Fruit fly (Drosophila melanogaster) whole organism, embryonic: Measurements from ENCODE around the gene Nsf2.
A peak's percentile ranks its signal among the peaks of the same experiment; 100 is the strongest.

Experiments used
- Awh ChIP-seq: fragments of 200-800 bp; sonication (Bioruptor generic); IDR thresholded peaks from 2 replicates; pipeline ENCODE4, ENCODE4 v1.3.6; 2022; ENCODE audit warnings: missing biosample characterization, missing genetic modification characterization
- CG10209 ChIP-seq: fragments of 200-800 bp; sonication (Bioruptor generic); optimal IDR thresholded peaks from 3 replicates; lab custom pipeline; 2017; ENCODE audit warnings: missing biosample characterization, mild to moderate bottlenecking, missing genetic modification characterization, missing genetic modification reagents
- CG10366 ChIP-seq: fragments of 200-800 bp; sonication (Bioruptor generic); IDR thresholded peaks from 2 replicates; pipeline ENCODE4 v1.3.6; 2022; ENCODE audit warnings: missing biosample characterization, missing genetic modification characterization
- CG10565 ChIP-seq: fragments of 200-800 bp; sonication (Bioruptor generic); optimal IDR thresholded peaks from 3 replicates; lab custom pipeline; 2016; ENCODE audit warnings: missing biosample characterization, mild to moderate bottlenecking, missing genetic modification characterization
- CG11247 ChIP-seq: fragments of 200-800 bp; sonication (Bioruptor generic); IDR thresholded peaks from 2 replicates; pipeline ENCODE4 v1.3.6; 2022; ENCODE audit warnings: missing biosample characterization, missing genetic modification characterization
- CG11560 ChIP-seq: fragments of 200-800 bp; sonication (Bioruptor generic); IDR thresholded peaks from 3 replicates; pipeline ENCODE4 v1.3.6; 2022; ENCODE audit warnings: missing biosample characterization, missing genetic modification characterization
- CG1603 ChIP-seq: fragments of 200-800 bp; sonication (Bioruptor generic); optimal IDR thresholded peaks from 2 replicates; lab custom pipeline; 2019; ENCODE audit warnings: missing biosample characterization, mild to moderate bottlenecking, missing genetic modification characterization, moderate library complexity
- CG16813 ChIP-seq: fragments of 200-800 bp; sonication (Bioruptor generic); IDR thresholded peaks from 3 replicates; pipeline ENCODE4 v1.3.6; 2022; ENCODE audit warnings: missing biosample characterization, missing genetic modification characterization; ENCODE audit not compliant: partially characterized antibody
- CG17802 ChIP-seq: fragments of 200-800 bp; sonication (Bioruptor generic); optimal IDR thresholded peaks from 2 replicates; lab custom pipeline; 2018; ENCODE audit warnings: missing biosample characterization, mild to moderate bottlenecking, missing genetic modification characterization, moderate library complexity
- CG2199 ChIP-seq: fragments of 200-800 bp; sonication (Bioruptor generic); IDR thresholded peaks from 3 replicates; pipeline ENCODE4 v1.3.6; 2022; ENCODE audit warnings: missing biosample characterization, missing genetic modification characterization
- CG2202 ChIP-seq: fragments of 200-800 bp; sonication (Bioruptor generic); optimal IDR thresholded peaks from 2 replicates; lab custom pipeline; 2018; ENCODE audit warnings: missing biosample characterization, mild to moderate bottlenecking, missing genetic modification characterization
- CG2889 ChIP-seq: fragments of 200-800 bp; sonication (Bioruptor generic); IDR thresholded peaks from 3 replicates; pipeline ENCODE4 v1.3.6; 2022; ENCODE audit warnings: missing biosample characterization, missing genetic modification characterization
- CG30431 ChIP-seq: fragments of 200-800 bp; sonication (Bioruptor generic); optimal IDR thresholded peaks from 2 replicates; lab custom pipeline; 2017; ENCODE audit warnings: missing biosample characterization, missing genetic modification characterization
- CG3065 ChIP-seq: fragments of 200-800 bp; sonication (Bioruptor generic); optimal IDR thresholded peaks from 2 replicates; lab custom pipeline; 2016; ENCODE audit warnings: missing biosample characterization, missing genetic modification characterization
- CG4282 ChIP-seq: fragments of 200-800 bp; sonication (Bioruptor generic); optimal IDR thresholded peaks from 2 replicates; lab custom pipeline; 2016; ENCODE audit warnings: missing biosample characterization, missing genetic modification characterization
- CG4424 ChIP-seq: fragments of 200-800 bp; sonication (Bioruptor generic); optimal IDR thresholded peaks from 3 replicates; lab custom pipeline; 2016; ENCODE audit warnings: missing biosample characterization, missing genetic modification characterization
- CG8281 ChIP-seq: fragments of 200-800 bp; sonication (Bioruptor generic); optimal IDR thresholded peaks from 2 replicates; lab custom pipeline; 2018; ENCODE audit warnings: missing biosample characterization, mild to moderate bottlenecking, missing genetic modification characterization, moderate library complexity
- CG8359 ChIP-seq: fragments of 200-800 bp; sonication (Bioruptor generic); optimal IDR thresholded peaks from 2 replicates; lab custom pipeline; 2017; ENCODE audit warnings: missing biosample characterization, mild to moderate bottlenecking, missing genetic modification characterization, borderline replicate concordance
- CG9609 ChIP-seq: fragments of 200-800 bp; sonication (Bioruptor generic); optimal IDR thresholded peaks from 3 replicates; lab custom pipeline; 2016; ENCODE audit warnings: missing biosample characterization, missing genetic modification characterization
- D19A ChIP-seq: fragments of 200-800 bp; optimal IDR thresholded peaks from 3 replicates; lab custom pipeline; 2019; ENCODE audit warnings: missing biosample characterization, mild to moderate bottlenecking, missing genetic modification characterization, moderate library complexity
- Dp ChIP-seq: fragments of 200-800 bp; sonication (Bioruptor generic); optimal IDR thresholded peaks from 2 replicates; lab custom pipeline; 2018; ENCODE audit warnings: missing biosample characterization, mild to moderate bottlenecking, missing genetic modification characterization, moderate library complexity
- Fer2 ChIP-seq: fragments of 200-800 bp; sonication (Bioruptor generic); optimal IDR thresholded peaks from 2 replicates; lab custom pipeline; 2018; ENCODE audit warnings: missing biosample characterization, mild to moderate bottlenecking, missing genetic modification characterization, moderate library complexity
- Gsc ChIP-seq: fragments of 200-800 bp; sonication (Bioruptor generic); IDR thresholded peaks from 2 replicates; pipeline ENCODE4 v1.3.6; 2022; ENCODE audit warnings: missing biosample characterization, missing genetic modification characterization
- HLH3B ChIP-seq: fragments of 200-800 bp; sonication (Bioruptor generic); IDR thresholded peaks from 2 replicates; pipeline ENCODE4 v1.3.6; 2022; ENCODE audit warnings: missing biosample characterization, missing genetic modification characterization
- HLH54F ChIP-seq: fragments of 200-800 bp; sonication (Bioruptor generic); optimal IDR thresholded peaks from 3 replicates; lab custom pipeline; 2016; ENCODE audit warnings: missing biosample characterization, missing genetic modification characterization
- Hand ChIP-seq: fragments of 200-800 bp; sonication (Bioruptor generic); optimal IDR thresholded peaks from 2 replicates; lab custom pipeline; 2017; ENCODE audit warnings: mild to moderate bottlenecking, missing biosample characterization, missing genetic modification reagents, missing genetic modification characterization
- MBD-R2 ChIP-seq: fragments of 200-800 bp; sonication (Bioruptor generic); IDR thresholded peaks from 2 replicates; pipeline ENCODE4 v1.3.6; 2022; ENCODE audit warnings: missing biosample characterization, missing genetic modification characterization
- Mad ChIP-seq: fragments of 200-800 bp; sonication (Bioruptor generic); optimal IDR thresholded peaks from 2 replicates; lab custom pipeline; 2016; ENCODE audit warnings: missing biosample characterization, missing genetic modification characterization
- NFAT ChIP-seq: fragments of 200-800 bp; sonication (Bioruptor generic); IDR thresholded peaks from 2 replicates; pipeline ENCODE4 v1.3.6; 2022; ENCODE audit warnings: missing biosample characterization, missing genetic modification characterization
- PHDP ChIP-seq: fragments of 200-800 bp; sonication (Bioruptor generic); optimal IDR thresholded peaks from 3 replicates; lab custom pipeline; 2018; ENCODE audit warnings: missing biosample characterization, mild to moderate bottlenecking, missing genetic modification characterization, moderate library complexity
- Sox102F ChIP-seq: fragments of 200-800 bp; sonication (Bioruptor generic); optimal IDR thresholded peaks from 2 replicates; lab custom pipeline; 2018; ENCODE audit warnings: missing biosample characterization, mild to moderate bottlenecking, missing genetic modification characterization, moderate library complexity
- Xrp1 ChIP-seq: fragments of 200-800 bp; sonication (Bioruptor generic); IDR thresholded peaks from 2 replicates; pipeline ENCODE4 v1.3.6; 2022; ENCODE audit warnings: missing biosample characterization, missing genetic modification characterization
- bcd ChIP-seq: fragments of 200-800 bp; sonication (Bioruptor generic); optimal IDR thresholded peaks from 2 replicates; lab custom pipeline; 2017; ENCODE audit warnings: missing biosample characterization, mild to moderate bottlenecking, missing genetic modification characterization
- bigmax ChIP-seq: fragments of 200-800 bp; sonication (Bioruptor generic); optimal IDR thresholded peaks from 2 replicates; lab custom pipeline; 2018; ENCODE audit warnings: missing biosample characterization, mild to moderate bottlenecking, missing genetic modification characterization
- danr ChIP-seq: fragments of 200-800 bp; sonication (Bioruptor generic); IDR thresholded peaks from 2 replicates; pipeline ENCODE4 v1.3.6; 2022; ENCODE audit warnings: missing biosample characterization, missing genetic modification characterization
- ems ChIP-seq: fragments of 200-800 bp; sonication (Bioruptor generic); optimal IDR thresholded peaks from 3 replicates; lab custom pipeline; 2016; ENCODE audit warnings: missing biosample characterization, missing genetic modification characterization
- eve ChIP-seq, 2 experiments: fragments of >200 bp; optimal IDR thresholded peaks; 2 replicates each; lab custom pipeline; 2017; ENCODE audit warnings: missing biosample characterization in 2 of 2, missing genetic modification characterization in 2 of 2
- ham ChIP-seq: fragments of 200-800 bp; sonication (Bioruptor generic); IDR thresholded peaks from 2 replicates; pipeline ENCODE4 v1.3.6; 2022; ENCODE audit warnings: missing biosample characterization, missing genetic modification characterization
- hth ChIP-seq: fragments of >200 bp; optimal IDR thresholded peaks from 2 replicates; lab custom pipeline; 2017; ENCODE audit warnings: inconsistent platforms
- ind ChIP-seq: fragments of 200-800 bp; sonication (Bioruptor generic); optimal IDR thresholded peaks from 3 replicates; lab custom pipeline; 2016; ENCODE audit warnings: missing biosample characterization, missing genetic modification characterization
- jigr1 ChIP-seq: fragments of 200-800 bp; sonication (Bioruptor generic); IDR thresholded peaks from 3 replicates; pipeline ENCODE4 v1.3.6; 2022; ENCODE audit warnings: missing biosample characterization, missing genetic modification characterization
- kah ChIP-seq: fragments of 200-800 bp; sonication (Bioruptor generic); optimal IDR thresholded peaks from 2 replicates; lab custom pipeline; 2018; ENCODE audit warnings: missing biosample characterization, mild to moderate bottlenecking, missing genetic modification characterization
- lilli ChIP-seq: fragments of 200-800 bp; sonication (Bioruptor generic); optimal IDR thresholded peaks from 3 replicates; lab custom pipeline; 2016; ENCODE audit warnings: missing biosample characterization, missing genetic modification characterization
- otp ChIP-seq: fragments of 200-800 bp; sonication (Bioruptor generic); IDR thresholded peaks from 3 replicates; pipeline ENCODE4, ENCODE4 v1.3.6; 2022; ENCODE audit warnings: missing biosample characterization, missing genetic modification characterization
- pb ChIP-seq: fragments of 200-800 bp; sonication (Bioruptor generic); optimal IDR thresholded peaks from 3 replicates; lab custom pipeline; 2016; ENCODE audit warnings: missing biosample characterization, missing genetic modification characterization
- sd ChIP-seq: fragments of 200-800 bp; sonication (Bioruptor generic); optimal IDR thresholded peaks from 3 replicates; lab custom pipeline; 2018; ENCODE audit warnings: missing biosample characterization, mild to moderate bottlenecking, missing genetic modification characterization, moderate library complexity
- slou ChIP-seq: fragments of 200-800 bp; sonication (Bioruptor generic); optimal IDR thresholded peaks from 3 replicates; lab custom pipeline; 2016; ENCODE audit warnings: missing biosample characterization, missing genetic modification characterization
- sna ChIP-seq: fragments of 200-800 bp; sonication (Bioruptor generic); IDR thresholded peaks from 2 replicates; pipeline ENCODE4 v1.3.6; 2022; ENCODE audit warnings: missing biosample characterization, missing genetic modification characterization; ENCODE audit not compliant: partially characterized antibody
- sr ChIP-seq: fragments of 200-800 bp; sonication (Bioruptor generic); IDR thresholded peaks from 3 replicates; pipeline ENCODE4 v1.3.6; 2022; ENCODE audit warnings: missing biosample characterization, missing genetic modification characterization
- tup ChIP-seq: fragments of 200-800 bp; sonication (Bioruptor generic); optimal IDR thresholded peaks from 2 replicates; lab custom pipeline; 2016; ENCODE audit warnings: missing biosample characterization, mild to moderate bottlenecking, missing genetic modification characterization, moderate library complexity
- usp ChIP-seq: fragments of >200 bp; optimal IDR thresholded peaks from 2 replicates; lab custom pipeline; 2017; ENCODE audit warnings: missing biosample characterization, missing genetic modification characterization

Nsf2 gene

DNA sequence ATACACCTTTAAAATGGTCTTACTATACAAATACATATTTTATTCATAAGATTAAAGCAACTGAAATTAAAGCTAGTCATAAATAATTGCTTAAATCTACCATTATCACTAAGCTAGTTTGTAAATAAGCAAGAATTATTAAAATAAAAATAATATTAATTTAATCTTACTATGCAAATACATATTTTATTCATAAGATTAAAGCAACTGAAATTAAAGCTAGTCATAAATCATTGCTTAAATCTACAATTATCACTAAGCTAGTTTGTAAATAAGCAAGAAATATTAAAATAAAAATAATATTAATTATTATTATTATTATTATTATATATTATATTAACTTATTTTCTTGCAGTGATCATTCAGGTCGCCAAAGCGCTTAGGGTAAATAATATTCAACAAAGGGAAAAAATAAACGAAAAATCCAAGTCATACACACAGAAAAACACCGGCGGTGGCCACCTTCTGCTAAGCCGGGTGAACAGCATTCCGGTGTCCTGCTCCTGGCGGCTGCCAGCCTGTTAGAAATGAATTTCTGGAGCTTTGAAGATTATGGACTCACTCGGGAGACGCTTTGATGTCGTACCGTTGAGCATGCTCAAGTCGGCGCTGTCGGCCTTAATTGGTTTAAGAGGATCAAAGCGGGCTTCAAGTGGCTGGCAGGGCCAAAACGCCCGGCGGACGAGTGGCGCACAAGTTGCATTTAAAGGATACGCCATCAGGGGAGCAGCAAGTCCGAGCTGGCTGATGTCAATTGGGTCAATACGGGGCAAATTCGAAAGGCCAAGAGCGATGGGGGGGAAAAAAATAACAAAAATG lies 33.7 kb downstream of the Nsf2 start (continued):
- TF ChIP-seq otp (GFP tag; lab: Robert Waterston, UW) = no peak
- no peak for TF ChIP-seq CG11560 (tag; lab: Robert Waterston, UW)
- no peak for TF ChIP-seq CG11247 (GFP tag; lab: Robert Waterston, UW)
- TF ChIP-seq CG9609 (GFP tag; lab: Kevin White, UChicago) = no peak
- TF ChIP-seq CG2199 (GFP tag; lab: Robert Waterston, UW) = no peak
- TF ChIP-seq ems (GFP tag; lab: Kevin White, UChicago) = no peak
- no peak for TF ChIP-seq tup
- TF ChIP-seq Hand = no peak
- TF ChIP-seq CG3065 = no peak
- peak; percentile 42 for TF ChIP-seq bcd
- no peak for TF ChIP-seq CG2202 (tag; lab: Kevin White, UChicago)
- TF ChIP-seq CG10565 (GFP tag; lab: Kevin White, UChicago) = no peak
- TF ChIP-seq Gsc (GFP tag; lab: Robert Waterston, UW) = no peak
- TF ChIP-seq CG10366 (GFP tag; lab: Robert Waterston, UW) = no peak
- TF ChIP-seq Awh (GFP tag; lab: Robert Waterston, UW) = no peak
- no peak for TF ChIP-seq ham (GFP tag; lab: Robert Waterston, UW)
- TF ChIP-seq Xrp1 (GFP tag; lab: Robert Waterston, UW) = no peak
- no peak for TF ChIP-seq danr (GFP tag; lab: Robert Waterston, UW)
- no peak for TF ChIP-seq CG30431 (GFP tag; lab: Kevin White, UChicago)
- no peak for TF ChIP-seq CG16813 (GFP tag; lab: Robert Waterston, UW)
- TF ChIP-seq Fer2 = no peak
- no peak for TF ChIP-seq HLH3B (GFP tag; lab: Robert Waterston, UW)
- no peak for TF ChIP-seq CG1603 (tag; lab: Kevin White, UChicago)
- TF ChIP-seq sna (GFP tag; lab: Robert Waterston, UW) = no peak
- peak; percentile 100 for TF ChIP-seq sd (tag; lab: Kevin White, UChicago)
- TF ChIP-seq CG8359 (GFP tag; lab: Kevin White, UChicago) = no peak
- peak; percentile 40 for TF ChIP-seq CG10209 (GFP tag; lab: Kevin White, UChicago)
- peak; percentile 25 for TF ChIP-seq Sox102F (GFP tag; lab: Kevin White, UChicago)
- TF ChIP-seq eve (GFP tag; optimal IDR thresholded peaks at IDR 0.05; lab: Kevin White, UChicago) = peak in 1 of 2 experiments; percentile 42
- peak; percentile 79 for TF ChIP-seq D19A (tag; lab: Kevin White, UChicago)
- TF ChIP-seq CG4282 = no peak
- TF ChIP-seq kah = no peak
- TF ChIP-seq lilli = no peak
- TF ChIP-seq HLH54F = no peak
- TF ChIP-seq pb (GFP tag; lab: Kevin White, UChicago) = no peak
- TF ChIP-seq ind (GFP tag; lab: Kevin White, UChicago) = no peak
- no peak for TF ChIP-seq hth (lab: Kevin White, UChicago)
- TF ChIP-seq Mad = no peak
- TF ChIP-seq CG8281 (tag; lab: Kevin White, UChicago) = no peak
- no peak for TF ChIP-seq slou (GFP tag; lab: Kevin White, UChicago)
- no peak for TF ChIP-seq bigmax (GFP tag; lab: Kevin White, UChicago)
- no peak for TF ChIP-seq MBD-R2 (GFP tag; lab: Robert Waterston, UW)
- TF ChIP-seq PHDP = peak; percentile 39
- TF ChIP-seq NFAT (GFP tag; lab: Robert Waterston, UW) = no peak
- no peak for TF ChIP-seq Dp (GFP tag; lab: Kevin White, UChicago)
- TF ChIP-seq CG4424 = no peak
- TF ChIP-seq jigr1 (GFP tag; lab: Robert Waterston, UW) = no peak
- TF ChIP-seq CG2889 (GFP tag; lab: Robert Waterston, UW) = no peak
- TF ChIP-seq CG17802 (tag; lab: Kevin White, UChicago) = no peak
- no peak for TF ChIP-seq sr (GFP tag; lab: Robert Waterston, UW)
- TF ChIP-seq usp (GFP tag; lab: Kevin White, UChicago) = no peak
